Worm (Caenorhabditis elegans) whole organism, late embryonic: ENCODE data around the gene Y32F6A.5.

Experiments used
- dmd-4 ChIP-seq: sonication (generic microtip); optimal IDR thresholded peaks from 2 replicates; lab custom pipeline; 2016; ENCODE audit warnings: borderline replicate concordance, missing genetic modification characterization, missing compliant biosample characterization
- fkh-10 ChIP-seq: fragments of 150-350 bp; optimal IDR thresholded peaks from 2 replicates; lab custom pipeline; 2014; ENCODE audit warnings: missing biosample characterization, missing genetic modification reagents, missing genetic modification characterization
- pha-4 ChIP-seq: fragments of 150-350 bp; optimal IDR thresholded peaks from 2 replicates; lab custom pipeline; 2018; ENCODE audit warnings: missing biosample characterization, missing genetic modification reagents, missing genetic modification characterization
- pros-1 ChIP-seq: fragments of 150-350 bp; optimal IDR thresholded peaks from 2 replicates; lab custom pipeline; 2014; ENCODE audit warnings: missing biosample characterization, missing genetic modification reagents, missing genetic modification characterization
- unc-42 ChIP-seq: sonication (generic microtip); optimal IDR thresholded peaks from 2 replicates; lab custom pipeline; 2016; ENCODE audit warnings: missing genotype, missing genetic modification characterization, missing compliant biosample characterization

DNA sequence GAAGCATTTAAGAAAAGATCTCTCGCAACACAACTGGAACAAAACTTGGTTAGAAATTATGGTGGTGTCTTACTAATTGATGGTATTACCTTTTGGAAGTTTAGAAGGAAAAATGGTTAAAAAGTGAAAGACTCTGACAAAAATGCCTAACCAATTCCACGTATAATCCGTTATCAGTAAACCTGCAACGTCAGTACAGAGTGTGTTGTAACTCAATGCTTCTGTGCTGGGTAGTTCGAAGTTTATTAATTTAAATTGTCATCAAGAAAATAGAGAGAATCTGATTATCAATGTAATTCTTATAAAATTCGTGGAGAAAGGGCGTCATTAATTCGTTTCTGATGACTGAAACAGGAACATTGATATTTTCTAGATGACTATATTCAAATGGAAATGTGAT is 18.2 kb downstream of the Y32F6A.5 start:
- TF ChIP-seq unc-42 (tag; lab: Kevin White, UChicago): no peak
- no peak for TF ChIP-seq pros-1 (tag; lab: Kevin White, UChicago)
- TF ChIP-seq fkh-10 (GFP tag; lab: Kevin White, UChicago): no peak
- no peak for TF ChIP-seq pha-4 (tag; lab: Kevin White, UChicago)
- no peak for TF ChIP-seq dmd-4 (tag; lab: Kevin White, UChicago)
